Fruit fly (Drosophila melanogaster) whole organism, embryonic: Measurements from ENCODE around the gene Ubc7.

Source experiments
- Aef1 ChIP-seq: fragments of 200-800 bp; sonication (Bioruptor generic); IDR thresholded peaks from 3 replicates; pipeline ENCODE4 v1.3.6; 2022; ENCODE audit warnings: missing biosample characterization, missing genetic modification characterization
- Antp ChIP-seq: fragments of 200-800 bp; sonication (Bioruptor generic); optimal IDR thresholded peaks from 3 replicates; lab custom pipeline; 2016; ENCODE audit warnings: missing biosample characterization, missing genetic modification characterization
- B-H1 ChIP-seq: fragments of 200-800 bp; sonication (Bioruptor generic); IDR thresholded peaks from 3 replicates; pipeline ENCODE4 v1.3.6; 2022; ENCODE audit warnings: missing biosample characterization, missing genetic modification characterization
- B-H2 ChIP-seq: fragments of 200-800 bp; sonication (Bioruptor generic); optimal IDR thresholded peaks from 2 replicates; lab custom pipeline; 2018; ENCODE audit warnings: missing biosample characterization, mild to moderate bottlenecking, missing genetic modification characterization
- Bdp1 ChIP-seq: fragments of 200-800 bp; sonication (Bioruptor generic); optimal IDR thresholded peaks from 3 replicates; lab custom pipeline; 2016; ENCODE audit warnings: missing biosample characterization, missing genetic modification characterization
- BtbVII ChIP-seq: fragments of 200-800 bp; sonication (Bioruptor generic); optimal IDR thresholded peaks from 3 replicates; lab custom pipeline; 2017; ENCODE audit warnings: missing biosample characterization, mild to moderate bottlenecking, missing genetic modification characterization
- CG10654 ChIP-seq: fragments of 200-800 bp; sonication (Bioruptor generic); optimal IDR thresholded peaks from 2 replicates; lab custom pipeline; 2016; ENCODE audit warnings: missing biosample characterization, missing genetic modification characterization
- CG11247 ChIP-seq: fragments of 200-800 bp; sonication (Bioruptor generic); IDR thresholded peaks from 2 replicates; pipeline ENCODE4 v1.3.6; 2022; ENCODE audit warnings: missing biosample characterization, missing genetic modification characterization
- CG11398 ChIP-seq: fragments of 200-800 bp; sonication (Bioruptor generic); optimal IDR thresholded peaks from 2 replicates; lab custom pipeline; 2016; ENCODE audit warnings: missing biosample characterization, missing genetic modification characterization
- CG12071 ChIP-seq: fragments of 200-800 bp; sonication (Bioruptor generic); optimal IDR thresholded peaks from 3 replicates; lab custom pipeline; 2018; ENCODE audit warnings: missing biosample characterization, mild to moderate bottlenecking, missing genetic modification characterization
- CG1529 ChIP-seq: fragments of 200-800 bp; sonication (Bioruptor generic); optimal IDR thresholded peaks from 3 replicates; lab custom pipeline; 2018; ENCODE audit warnings: missing biosample characterization, missing genetic modification characterization
- CG16815 ChIP-seq: fragments of 200-800 bp; sonication (Bioruptor generic); optimal IDR thresholded peaks from 3 replicates; lab custom pipeline; 2017; ENCODE audit warnings: missing biosample characterization, mild to moderate bottlenecking, missing genetic modification characterization
- CG17612 ChIP-seq: fragments of 200-800 bp; sonication (Bioruptor generic); IDR thresholded peaks from 2 replicates; pipeline ENCODE4 v1.3.6; 2022; ENCODE audit warnings: missing biosample characterization, missing genetic modification characterization
- CG18262 ChIP-seq: fragments of 200-800 bp; optimal IDR thresholded peaks from 3 replicates; lab custom pipeline; 2019; ENCODE audit warnings: missing biosample characterization, mild to moderate bottlenecking, missing genetic modification characterization, moderate library complexity
- CG31388 ChIP-seq: fragments of 200-800 bp; sonication (Bioruptor generic); optimal IDR thresholded peaks from 2 replicates; lab custom pipeline; 2016; ENCODE audit warnings: missing biosample characterization, missing genetic modification characterization
- CG6765 ChIP-seq: fragments of 200-800 bp; sonication (Bioruptor generic); optimal IDR thresholded peaks from 3 replicates; lab custom pipeline; 2017; ENCODE audit warnings: missing biosample characterization, mild to moderate bottlenecking, missing genetic modification characterization
- CG7928 ChIP-seq: fragments of 200-800 bp; sonication (Bioruptor generic); optimal IDR thresholded peaks from 2 replicates; lab custom pipeline; 2017; ENCODE audit warnings: missing biosample characterization, mild to moderate bottlenecking, missing genetic modification characterization
- CG8765 ChIP-seq: fragments of 200-800 bp; sonication (Bioruptor generic); IDR thresholded peaks from 2 replicates; pipeline ENCODE4 v1.3.6; 2022; ENCODE audit warnings: missing biosample characterization, missing genetic modification characterization
- CG9817 ChIP-seq: fragments of 200-800 bp; sonication (Bioruptor generic); optimal IDR thresholded peaks from 2 replicates; lab custom pipeline; 2018; ENCODE audit warnings: missing biosample characterization, mild to moderate bottlenecking, missing genetic modification characterization, moderate library complexity
- CG9876 ChIP-seq: fragments of 200-800 bp; sonication (Bioruptor generic); optimal IDR thresholded peaks from 2 replicates; lab custom pipeline; 2016; ENCODE audit warnings: missing biosample characterization, missing genetic modification characterization
- CTCF ChIP-seq: fragments of 200-800 bp; sonication (Bioruptor generic); optimal IDR thresholded peaks from 2 replicates; lab custom pipeline; 2017; ENCODE audit warnings: missing biosample characterization, mild to moderate bottlenecking, missing genetic modification characterization, moderate library complexity
- D19A ChIP-seq: fragments of 200-800 bp; optimal IDR thresholded peaks from 3 replicates; lab custom pipeline; 2019; ENCODE audit warnings: missing biosample characterization, mild to moderate bottlenecking, missing genetic modification characterization, moderate library complexity
- D19B ChIP-seq: fragments of 200-800 bp; sonication (Bioruptor generic); optimal IDR thresholded peaks from 2 replicates; lab custom pipeline; 2017; ENCODE audit warnings: missing biosample characterization, mild to moderate bottlenecking, missing genetic modification characterization
- Dek ChIP-seq: fragments of 200-800 bp; sonication (Bioruptor generic); optimal IDR thresholded peaks from 3 replicates; lab custom pipeline; 2019; ENCODE audit warnings: missing biosample characterization, mild to moderate bottlenecking, missing genetic modification characterization, moderate library complexity
- Dll ChIP-seq: fragments of 200-800 bp; sonication (Bioruptor generic); IDR thresholded peaks from 4 replicates; pipeline ENCODE4 v1.3.6; 2022; ENCODE audit warnings: missing biosample characterization, missing genetic modification characterization; ENCODE audit not compliant: partially characterized antibody
- Dp ChIP-seq: fragments of 200-800 bp; sonication (Bioruptor generic); optimal IDR thresholded peaks from 2 replicates; lab custom pipeline; 2018; ENCODE audit warnings: missing biosample characterization, mild to moderate bottlenecking, missing genetic modification characterization, moderate library complexity
- Dref ChIP-seq: fragments of 200-800 bp; sonication (Bioruptor generic); IDR thresholded peaks from 2 replicates; pipeline ENCODE4 v1.3.6; 2022; ENCODE audit warnings: missing biosample characterization, missing genetic modification characterization
- Gug ChIP-seq: fragments of 200-800 bp; sonication (Bioruptor generic); IDR thresholded peaks from 4 replicates; pipeline ENCODE4 v1.3.6; 2022; ENCODE audit warnings: missing biosample characterization, missing genetic modification characterization
- H15 ChIP-seq: fragments of 200-800 bp; sonication (Bioruptor generic); IDR thresholded peaks from 3 replicates; pipeline ENCODE4 v1.3.6; 2022; ENCODE audit warnings: missing biosample characterization, missing genetic modification characterization
- HmgD ChIP-seq: fragments of 200-800 bp; sonication (Bioruptor generic); optimal IDR thresholded peaks from 3 replicates; lab custom pipeline; 2016; ENCODE audit warnings: missing biosample characterization, missing genetic modification characterization
- Lhr ChIP-seq: fragments of 200-800 bp; sonication (Bioruptor generic); optimal IDR thresholded peaks from 3 replicates; lab custom pipeline; 2017; ENCODE audit warnings: mild to moderate bottlenecking, missing biosample characterization, missing genetic modification reagents, missing genetic modification characterization
- Nf-YA ChIP-seq: fragments of 200-800 bp; sonication (Bioruptor generic); IDR thresholded peaks from 2 replicates; pipeline ENCODE4 v1.3.6; 2022; ENCODE audit warnings: missing biosample characterization, missing genetic modification characterization
- Sox102F ChIP-seq: fragments of 200-800 bp; sonication (Bioruptor generic); optimal IDR thresholded peaks from 2 replicates; lab custom pipeline; 2018; ENCODE audit warnings: missing biosample characterization, mild to moderate bottlenecking, missing genetic modification characterization, moderate library complexity
- Sry-δ ChIP-seq: fragments of 200-800 bp; sonication (Bioruptor generic); optimal IDR thresholded peaks from 2 replicates; lab custom pipeline; 2016; ENCODE audit warnings: missing biosample characterization, missing genetic modification characterization
- Xbp1 ChIP-seq: fragments of 200-800 bp; sonication (Bioruptor generic); optimal IDR thresholded peaks from 3 replicates; lab custom pipeline; 2016; ENCODE audit warnings: missing biosample characterization, mild to moderate bottlenecking, missing genetic modification characterization
- ara ChIP-seq: fragments of 200-800 bp; sonication (Bioruptor generic); IDR thresholded peaks from 2 replicates; pipeline ENCODE4 v1.3.6; 2022; ENCODE audit warnings: missing biosample characterization, missing genetic modification characterization
- bsh ChIP-seq, 2 experiments: fragments of 200-800 bp; sonication (Bioruptor generic); optimal IDR thresholded peaks; 2 replicates each; lab custom pipeline; 2017 to 2018; ENCODE audit warnings: mild to moderate bottlenecking in 2 of 2, missing biosample characterization in 2 of 2, missing genetic modification characterization in 2 of 2, moderate library complexity in 1 of 2
- caup ChIP-seq: fragments of 200-800 bp; sonication (Bioruptor generic); optimal IDR thresholded peaks from 3 replicates; lab custom pipeline; 2017; ENCODE audit warnings: missing biosample characterization, mild to moderate bottlenecking, missing genetic modification characterization, moderate library complexity; ENCODE audit not compliant: severe bottlenecking
- chm ChIP-seq: fragments of 200-800 bp; sonication (Bioruptor generic); IDR thresholded peaks from 2 replicates; pipeline ENCODE4 v1.3.6; 2022; ENCODE audit warnings: missing biosample characterization, missing genetic modification characterization
- dati ChIP-seq: fragments of 200-800 bp; sonication (Bioruptor generic); IDR thresholded peaks from 2 replicates; pipeline ENCODE4 v1.3.6; 2022; ENCODE audit warnings: missing biosample characterization, missing genetic modification characterization
- dm ChIP-seq: fragments of 200-800 bp; sonication (Bioruptor generic); optimal IDR thresholded peaks from 3 replicates; lab custom pipeline; 2016; ENCODE audit warnings: missing biosample characterization, missing genetic modification characterization
- dmrt11E ChIP-seq: fragments of 200-800 bp; sonication (Bioruptor generic); optimal IDR thresholded peaks from 3 replicates; lab custom pipeline; 2018; ENCODE audit warnings: missing biosample characterization, mild to moderate bottlenecking, missing genetic modification characterization, moderate library complexity
- fru ChIP-seq: fragments of >200 bp; optimal IDR thresholded peaks from 2 replicates; lab custom pipeline; 2017
- grn ChIP-seq: fragments of 200-800 bp; sonication (Bioruptor generic); optimal IDR thresholded peaks from 3 replicates; lab custom pipeline; 2017; ENCODE audit warnings: missing biosample characterization, missing genetic modification characterization
- gsb-n ChIP-seq: fragments of 200-800 bp; sonication (Bioruptor generic); optimal IDR thresholded peaks from 3 replicates; lab custom pipeline; 2018; ENCODE audit warnings: missing biosample characterization, mild to moderate bottlenecking, missing genetic modification characterization
- klu ChIP-seq: fragments of 200-800 bp; sonication (Bioruptor generic); IDR thresholded peaks from 2 replicates; pipeline ENCODE4 v1.3.6; 2022; ENCODE audit warnings: missing biosample characterization, missing genetic modification characterization
- lab ChIP-seq: fragments of 200-800 bp; sonication (Bioruptor generic); optimal IDR thresholded peaks from 3 replicates; lab custom pipeline; 2017; ENCODE audit warnings: missing biosample characterization, missing genetic modification characterization, mild to moderate bottlenecking, moderate library complexity, missing genetic modification reagents
- lilli ChIP-seq: fragments of 200-800 bp; sonication (Bioruptor generic); optimal IDR thresholded peaks from 3 replicates; lab custom pipeline; 2016; ENCODE audit warnings: missing biosample characterization, missing genetic modification characterization
- nau ChIP-seq: fragments of 200-800 bp; sonication (Bioruptor generic); optimal IDR thresholded peaks from 3 replicates; lab custom pipeline; 2017; ENCODE audit warnings: missing biosample characterization, mild to moderate bottlenecking, missing genetic modification characterization, missing genetic modification reagents
- org-1 ChIP-seq: fragments of 200-800 bp; sonication (Bioruptor generic); optimal IDR thresholded peaks from 2 replicates; lab custom pipeline; 2017; ENCODE audit warnings: missing biosample characterization, missing genetic modification characterization
- stc ChIP-seq: fragments of 200-800 bp; sonication (Bioruptor generic); IDR thresholded peaks from 2 replicates; pipeline ENCODE4 v1.3.6; 2022; ENCODE audit warnings: missing biosample characterization, missing genetic modification characterization
- stwl ChIP-seq: fragments of 200-800 bp; sonication (Bioruptor generic); optimal IDR thresholded peaks from 3 replicates; lab custom pipeline; 2018; ENCODE audit warnings: missing biosample characterization, mild to moderate bottlenecking, missing genetic modification characterization, moderate library complexity
- tll ChIP-seq, 2 experiments: fragments of 200-800 bp in 1 of 2; fragments of >200 bp in 1 of 2; sonication (Bioruptor generic) in 1 of 2; optimal IDR thresholded peaks; 2 replicates each; lab custom pipeline; 2017 to 2019; ENCODE audit warnings: missing biosample characterization in 2 of 2, missing genetic modification characterization in 2 of 2, mild to moderate bottlenecking in 1 of 2, moderate library complexity in 1 of 2

The Ubc7 gene

dm6 chrX:16573659-16574058 lies 19.8 kb upstream of the Ubc7 start (continued):
- peak; percentile 47 for TF ChIP-seq CG12071
- no peak for TF ChIP-seq dm (GFP tag; lab: Kevin White, UChicago)
- TF ChIP-seq grn (GFP tag; lab: Kevin White, UChicago) = no peak
- TF ChIP-seq CG9817 (tag; lab: Kevin White, UChicago) = peak; percentile 13
- TF ChIP-seq CG11247 (GFP tag; lab: Robert Waterston, UW) = 0 out of 2 replicates have a peak, but pooled peaks have one; percentile 26
- TF ChIP-seq Gug = no peak
- TF ChIP-seq nau (GFP tag; lab: Kevin White, UChicago) = peak; percentile 30
- TF ChIP-seq klu (GFP tag; lab: Robert Waterston, UW) = no peak
- TF ChIP-seq dati (GFP tag; lab: Robert Waterston, UW) = no peak
- TF ChIP-seq B-H2 (GFP tag; lab: Kevin White, UChicago) = peak; percentile 5
- TF ChIP-seq CG9876 (GFP tag; lab: Kevin White, UChicago) = peak; percentile 39
- peak; percentile 19 for TF ChIP-seq dmrt11E
- TF ChIP-seq Xbp1 (GFP tag; lab: Kevin White, UChicago) = no peak
- no peak for TF ChIP-seq CG1529 (GFP tag; lab: Kevin White, UChicago)
- no peak for TF ChIP-seq Aef1 (GFP tag; lab: Robert Waterston, UW)
- TF ChIP-seq CG18262 (tag; lab: Kevin White, UChicago) = no peak
- no peak for TF ChIP-seq gsb-n
- no peak for TF ChIP-seq Dek (tag; lab: Kevin White, UChicago)
- TF ChIP-seq Dref (GFP tag; lab: Robert Waterston, UW) = no peak
- no peak for TF ChIP-seq CG8765 (GFP tag; lab: Robert Waterston, UW)
- TF ChIP-seq lilli (GFP tag; lab: Kevin White, UChicago) = no peak
- TF ChIP-seq caup (GFP tag; lab: Kevin White, UChicago) = peak; percentile 57
- TF ChIP-seq CG7928 (GFP tag; lab: Kevin White, UChicago) = no peak
- TF ChIP-seq chm (GFP tag; lab: Robert Waterston, UW) = 0 out of 2 replicates have a peak, but pooled peaks have one; percentile 8
- peak; percentile 31 for TF ChIP-seq org-1 (GFP tag; lab: Kevin White, UChicago)
- TF ChIP-seq CG16815 (GFP tag; lab: Kevin White, UChicago) = no peak
- no peak for TF ChIP-seq CG17612 (GFP tag; lab: Robert Waterston, UW)
- TF ChIP-seq Bdp1 (GFP tag; lab: Kevin White, UChicago) = peak; percentile 9
- no peak for TF ChIP-seq Sry-δ (GFP tag; lab: Kevin White, UChicago)
- TF ChIP-seq tll (GFP tag; optimal IDR thresholded peaks at IDR 0.05; lab: Kevin White, UChicago) = no peak
- no peak for TF ChIP-seq CTCF (GFP tag; lab: Kevin White, UChicago)
- TF ChIP-seq Antp (GFP tag; lab: Kevin White, UChicago) = no peak
- no peak for TF ChIP-seq Sox102F (GFP tag; lab: Kevin White, UChicago)
- TF ChIP-seq Dll = no peak
- TF ChIP-seq Lhr (GFP tag; lab: Kevin White, UChicago) = no peak
- no peak for TF ChIP-seq stwl (tag; lab: Kevin White, UChicago)
- no peak for TF ChIP-seq H15 (GFP tag; lab: Robert Waterston, UW)
- no peak for TF ChIP-seq fru (lab: Kevin White, UChicago)
- TF ChIP-seq CG10654 = no peak
- peak; percentile 65 for TF ChIP-seq BtbVII (GFP tag; lab: Kevin White, UChicago)
- TF ChIP-seq D19B (GFP tag; lab: Kevin White, UChicago) = no peak
- TF ChIP-seq CG11398 (GFP tag; lab: Kevin White, UChicago) = peak; percentile 6
- no peak for TF ChIP-seq CG31388 (GFP tag; lab: Kevin White, UChicago)
- TF ChIP-seq lab (GFP tag; lab: Kevin White, UChicago) = peak; percentile 71
- peak; percentile 53 for TF ChIP-seq CG6765 (GFP tag; lab: Kevin White, UChicago)
- TF ChIP-seq ara (GFP tag; lab: Robert Waterston, UW) = no peak
- TF ChIP-seq bsh (GFP tag; optimal IDR thresholded peaks at IDR 0.05; lab: Kevin White, UChicago) = peak in 1 of 2 experiments; percentile 10
- no peak for TF ChIP-seq Dp (GFP tag; lab: Kevin White, UChicago)
- peak; percentile 36; the same call in 1 of the 2 replicates for TF ChIP-seq stc
- no peak for TF ChIP-seq D19A (tag; lab: Kevin White, UChicago)
- no peak for TF ChIP-seq HmgD
- no peak for TF ChIP-seq Nf-YA (GFP tag; lab: Robert Waterston, UW)
- no peak for TF ChIP-seq B-H1 (GFP tag; lab: Robert Waterston, UW)
